Fruit fly (Drosophila melanogaster): Measurements from ENCODE around the gene Ugt304A1.

Ugt304A1 gene

dm6 chr3R:11172460-11173168 is 2.6 kb downstream of the Ugt304A1 start, which contains the start of gene Ugt35A1 (continued):
- TF ChIP-seq Adf1 (GFP tag; IDR thresholded peaks at IDR 0.05) = no peak
- TF ChIP-seq CG3065 (GFP tag; optimal IDR thresholded peaks at IDR 0.05) = no peak
- TF ChIP-seq ssp (GFP tag; IDR thresholded peaks at IDR 0.05) = no peak
- TF ChIP-seq unc-4 (GFP tag; IDR thresholded peaks at IDR 0.05; ENCODE audit: partially characterized antibody) = no peak
- no peak for TF ChIP-seq Drgx (GFP tag; IDR thresholded peaks at IDR 0.05)
- TF ChIP-seq CG6791 (GFP tag; IDR thresholded peaks at IDR 0.05; ENCODE audit: partially characterized antibody) = no peak
- TF ChIP-seq CG1233 (GFP tag; optimal IDR thresholded peaks at IDR 0.05) = no peak
- 0 out of 2 replicates have a peak, but pooled peaks have one; percentile 12 for TF ChIP-seq Bgb (GFP tag; IDR thresholded peaks at IDR 0.05; ENCODE audit: partially characterized antibody)
- TF ChIP-seq CG2120 (GFP tag; optimal IDR thresholded peaks at IDR 0.05) = no peak
- TF ChIP-seq GATAe (GFP tag; conservative IDR thresholded peaks at IDR 0.05) = peak; percentile 44; the same call in 1 of the 2 replicates
- TF ChIP-seq usp (GFP tag; optimal IDR thresholded peaks at IDR 0.05) = no peak
- TF ChIP-seq Vsx1 (GFP tag; optimal IDR thresholded peaks at IDR 0.05) = peak; percentile 89
- TF ChIP-seq Rfx (GFP tag; IDR thresholded peaks at IDR 0.05) = 0 out of 2 replicates have a peak, but pooled peaks have one; percentile 7
- TF ChIP-seq CG5245 (GFP tag; optimal IDR thresholded peaks at IDR 0.05) = no peak
- TF ChIP-seq Trl (optimal IDR thresholded peaks at IDR 0.05) = peak; percentile 67 to 75
- TF ChIP-seq Trl (GFP tag; optimal IDR thresholded peaks at IDR 0.05) = no peak
- TF ChIP-seq Mad (GFP tag; optimal IDR thresholded peaks at IDR 0.05) = no peak
- no peak for TF ChIP-seq HmgD (GFP tag; optimal IDR thresholded peaks at IDR 0.05)
- TF ChIP-seq cwo (GFP tag; optimal IDR thresholded peaks at IDR 0.05) = no peak
- TF ChIP-seq otp (GFP tag; IDR thresholded peaks at IDR 0.05) = 0 out of 3 replicates have a peak, but pooled peaks have one; percentile 12
- no peak for TF ChIP-seq CG13775 (GFP tag; optimal IDR thresholded peaks at IDR 0.05)
- TF ChIP-seq CG4424 (GFP tag; optimal IDR thresholded peaks at IDR 0.05) = no peak
- no peak for TF ChIP-seq insv (GFP tag; optimal IDR thresholded peaks at IDR 0.05)
- TF ChIP-seq Pdp1 (GFP tag; optimal IDR thresholded peaks at IDR 0.05) = peak in 1 of 2 experiments; percentile 92
- TF ChIP-seq fu2 (GFP tag; optimal IDR thresholded peaks at IDR 0.05) = no peak
- TF ChIP-seq Sox102F (GFP tag; optimal IDR thresholded peaks at IDR 0.05) = no peak
- TF ChIP-seq abd-A (tag; optimal IDR thresholded peaks at IDR 0.05) = no peak
- TF ChIP-seq CG6272 (GFP tag; IDR thresholded peaks at IDR 0.05) = no peak
- no peak for TF ChIP-seq CG6765 (GFP tag; optimal IDR thresholded peaks at IDR 0.05)
- TF ChIP-seq CG11247 (GFP tag; IDR thresholded peaks at IDR 0.05) = no peak
- TF ChIP-seq gt (GFP tag; IDR thresholded peaks at IDR 0.05) = no peak
- TF ChIP-seq CG17612 (GFP tag; IDR thresholded peaks at IDR 0.05) = no peak
- TF ChIP-seq CG4404 (GFP tag; IDR thresholded peaks at IDR 0.05) = no peak
- TF ChIP-seq Fer2 (tag; optimal IDR thresholded peaks at IDR 0.05) = no peak
- no peak for TF ChIP-seq CG13894 (tag; optimal IDR thresholded peaks at IDR 0.05)
- no peak for TF ChIP-seq CG13624 (GFP tag; optimal IDR thresholded peaks at IDR 0.05)
- TF ChIP-seq sug (tag; optimal IDR thresholded peaks at IDR 0.05) = peak; percentile 28
- no peak for TF ChIP-seq CG14965 (GFP tag; optimal IDR thresholded peaks at IDR 0.05; ENCODE audit: borderline replicate concordance)
- no peak for TF ChIP-seq CG14050 (GFP tag; IDR thresholded peaks at IDR 0.05)
- no peak for TF ChIP-seq tap (tag; optimal IDR thresholded peaks at IDR 0.05)
- TF ChIP-seq chm (GFP tag; IDR thresholded peaks at IDR 0.05) = no peak
- no peak for TF ChIP-seq MESR4 (GFP tag; optimal IDR thresholded peaks at IDR 0.05)
- peak; percentile 10 for TF ChIP-seq CG13296 (GFP tag; optimal IDR thresholded peaks at IDR 0.05)
- TF ChIP-seq CG18599 (GFP tag; optimal IDR thresholded peaks at IDR 0.05) = peak; percentile 1
- no peak for TF ChIP-seq Dref (GFP tag; IDR thresholded peaks at IDR 0.05)
- TF ChIP-seq CG13287 (GFP tag; IDR thresholded peaks at IDR 0.05; ENCODE audit: partially characterized antibody) = peak; percentile 23; the same call in 1 of the 2 replicates
- peak; percentile 7; the same call in 1 of the 2 replicates for TF ChIP-seq CG32532 (GFP tag; IDR thresholded peaks at IDR 0.05)
- no peak for TF ChIP-seq Rx (GFP tag; IDR thresholded peaks at IDR 0.05)
- no peak for TF ChIP-seq pnt (GFP tag; optimal IDR thresholded peaks at IDR 0.05)
- peak; percentile 13 for TF ChIP-seq sens (GFP tag)
